Fruit fly (Drosophila melanogaster) whole organism, embryonic: ENCODE results near the gene CG5886.
A peak's percentile ranks its signal among the peaks of the same experiment; 100 is the strongest.

Experiments
- CG12155 ChIP-seq: fragments of 200-800 bp; sonication (Bioruptor generic); optimal IDR thresholded peaks from 3 replicates; lab custom pipeline; 2016; ENCODE audit warnings: missing biosample characterization, missing genetic modification characterization
- CG15073 ChIP-seq: fragments of 200-800 bp; sonication (Bioruptor generic); optimal IDR thresholded peaks from 2 replicates; lab custom pipeline; 2016; ENCODE audit warnings: missing biosample characterization, missing genetic modification characterization
- CG1602 ChIP-seq: fragments of 200-800 bp; sonication (Bioruptor generic); optimal IDR thresholded peaks from 3 replicates; lab custom pipeline; 2016; ENCODE audit warnings: missing biosample characterization, missing genetic modification characterization
- CG1603 ChIP-seq: fragments of 200-800 bp; sonication (Bioruptor generic); optimal IDR thresholded peaks from 2 replicates; lab custom pipeline; 2019; ENCODE audit warnings: missing biosample characterization, mild to moderate bottlenecking, missing genetic modification characterization, moderate library complexity
- CG16815 ChIP-seq: fragments of 200-800 bp; sonication (Bioruptor generic); optimal IDR thresholded peaks from 3 replicates; lab custom pipeline; 2017; ENCODE audit warnings: missing biosample characterization, mild to moderate bottlenecking, missing genetic modification characterization
- CG17186 ChIP-seq: fragments of 200-800 bp; sonication (Bioruptor generic); optimal IDR thresholded peaks from 3 replicates; lab custom pipeline; 2017; ENCODE audit warnings: missing biosample characterization, missing genetic modification reagents, missing genetic modification characterization
- CG17361 ChIP-seq: fragments of 200-800 bp; sonication (Bioruptor generic); IDR thresholded peaks from 3 replicates; pipeline ENCODE4 v1.3.6; 2022; ENCODE audit warnings: missing biosample characterization, missing genetic modification characterization
- CG18011 ChIP-seq: fragments of 200-800 bp; sonication (Bioruptor generic); optimal IDR thresholded peaks from 2 replicates; lab custom pipeline; 2017; ENCODE audit warnings: missing biosample characterization, missing genetic modification characterization, mild to moderate bottlenecking, moderate library complexity, missing genotype
- CG1832 ChIP-seq: fragments of 200-800 bp; sonication (Bioruptor generic); optimal IDR thresholded peaks from 2 replicates; lab custom pipeline; 2017; ENCODE audit warnings: missing biosample characterization, mild to moderate bottlenecking, missing genetic modification characterization, inconsistent platforms
- CG18764 ChIP-seq: fragments of 200-800 bp; sonication (Bioruptor generic); optimal IDR thresholded peaks from 3 replicates; lab custom pipeline; 2016; ENCODE audit warnings: missing biosample characterization, missing genetic modification characterization
- CG2116 ChIP-seq: fragments of 200-800 bp; sonication (Bioruptor generic); optimal IDR thresholded peaks from 3 replicates; lab custom pipeline; 2018; ENCODE audit warnings: missing biosample characterization, mild to moderate bottlenecking, missing genetic modification characterization
- CG2678 ChIP-seq: fragments of 200-800 bp; sonication (Bioruptor generic); optimal IDR thresholded peaks from 3 replicates; lab custom pipeline; 2019; ENCODE audit warnings: missing biosample characterization, mild to moderate bottlenecking, missing genetic modification characterization, moderate library complexity
- CG2712 ChIP-seq: fragments of 200-800 bp; optimal IDR thresholded peaks from 3 replicates; lab custom pipeline; 2019; ENCODE audit warnings: missing biosample characterization, mild to moderate bottlenecking, missing genetic modification characterization, moderate library complexity
- CG30020 ChIP-seq: fragments of 200-800 bp; optimal IDR thresholded peaks from 2 replicates; lab custom pipeline; 2019; ENCODE audit warnings: missing biosample characterization, mild to moderate bottlenecking, missing genetic modification characterization, moderate library complexity
- CG3163 ChIP-seq: fragments of 200-800 bp; sonication (Bioruptor generic); optimal IDR thresholded peaks from 3 replicates; lab custom pipeline; 2016; ENCODE audit warnings: missing biosample characterization, missing genetic modification characterization
- CG3407 ChIP-seq: fragments of 200-800 bp; sonication (Bioruptor generic); optimal IDR thresholded peaks from 2 replicates; lab custom pipeline; 2018; ENCODE audit warnings: missing biosample characterization, mild to moderate bottlenecking, missing genetic modification characterization
- CG3838 ChIP-seq: fragments of 200-800 bp; sonication (Bioruptor generic); optimal IDR thresholded peaks from 3 replicates; lab custom pipeline; 2016; ENCODE audit warnings: missing biosample characterization, missing genetic modification characterization
- CG4360 ChIP-seq: fragments of 200-800 bp; sonication (Bioruptor generic); IDR thresholded peaks from 2 replicates; pipeline ENCODE4 v1.3.6; 2022; ENCODE audit warnings: missing biosample characterization, missing genetic modification characterization
- CG4617 ChIP-seq: fragments of 200-800 bp; sonication (Bioruptor generic); optimal IDR thresholded peaks from 3 replicates; lab custom pipeline; 2016; ENCODE audit warnings: missing biosample characterization, missing genetic modification characterization, borderline replicate concordance
- CG6689 ChIP-seq: fragments of 200-800 bp; sonication (Bioruptor generic); IDR thresholded peaks from 2 replicates; pipeline ENCODE4 v1.3.6; 2022; ENCODE audit warnings: missing biosample characterization, missing genetic modification characterization
- CG8388 ChIP-seq: fragments of 200-800 bp; sonication (Bioruptor generic); optimal IDR thresholded peaks from 2 replicates; lab custom pipeline; 2019; ENCODE audit warnings: missing biosample characterization, mild to moderate bottlenecking, missing genetic modification characterization, moderate library complexity
- CG9797 ChIP-seq: fragments of 200-800 bp; sonication (Bioruptor generic); optimal IDR thresholded peaks from 3 replicates; lab custom pipeline; 2018; ENCODE audit warnings: missing biosample characterization, mild to moderate bottlenecking, missing genetic modification characterization
- Drgx ChIP-seq: fragments of 200-800 bp; sonication (Bioruptor generic); IDR thresholded peaks from 2 replicates; pipeline ENCODE4 v1.3.6; 2022; ENCODE audit warnings: missing biosample characterization, missing genetic modification characterization
- ERR ChIP-seq: fragments of 200-800 bp; sonication (Bioruptor generic); optimal IDR thresholded peaks from 2 replicates; lab custom pipeline; 2016; ENCODE audit warnings: missing biosample characterization, missing genetic modification characterization
- Ets97D ChIP-seq: fragments of 200-800 bp; sonication (Bioruptor generic); optimal IDR thresholded peaks from 3 replicates; lab custom pipeline; 2016; ENCODE audit warnings: missing biosample characterization, missing genetic modification characterization
- Fer2 ChIP-seq: fragments of 200-800 bp; sonication (Bioruptor generic); optimal IDR thresholded peaks from 2 replicates; lab custom pipeline; 2018; ENCODE audit warnings: missing biosample characterization, mild to moderate bottlenecking, missing genetic modification characterization, moderate library complexity
- Gsc ChIP-seq: fragments of 200-800 bp; sonication (Bioruptor generic); IDR thresholded peaks from 2 replicates; pipeline ENCODE4 v1.3.6; 2022; ENCODE audit warnings: missing biosample characterization, missing genetic modification characterization
- Gug ChIP-seq: fragments of 200-800 bp; sonication (Bioruptor generic); IDR thresholded peaks from 4 replicates; pipeline ENCODE4 v1.3.6; 2022; ENCODE audit warnings: missing biosample characterization, missing genetic modification characterization
- H2.0 ChIP-seq: fragments of 200-800 bp; sonication (Bioruptor generic); IDR thresholded peaks from 2 replicates; pipeline ENCODE4 v1.3.6; 2022; ENCODE audit warnings: missing biosample characterization, missing genetic modification characterization
- HLH54F ChIP-seq: fragments of 200-800 bp; sonication (Bioruptor generic); optimal IDR thresholded peaks from 3 replicates; lab custom pipeline; 2016; ENCODE audit warnings: missing biosample characterization, missing genetic modification characterization
- Hr78 ChIP-seq, 2 experiments: fragments of 200-800 bp in 1 of 2; fragments of >200 bp in 1 of 2; sonication (Bioruptor generic) in 1 of 2; optimal IDR thresholded peaks; 2 replicates each; lab custom pipeline; 2017 to 2019; ENCODE audit warnings: missing biosample characterization in 2 of 2, missing genetic modification characterization in 2 of 2, mild to moderate bottlenecking in 1 of 2, moderate library complexity in 1 of 2
- Lim3 ChIP-seq: fragments of 200-800 bp; sonication (Bioruptor generic); IDR thresholded peaks from 2 replicates; pipeline ENCODE4 v1.3.6; 2022; ENCODE audit warnings: missing biosample characterization, missing genetic modification characterization
- YL-1 ChIP-seq: fragments of 200-800 bp; sonication (Bioruptor generic); optimal IDR thresholded peaks from 3 replicates; lab custom pipeline; 2017; ENCODE audit warnings: missing biosample characterization, mild to moderate bottlenecking, missing genetic modification characterization
- ab ChIP-seq: fragments of 200-800 bp; sonication (Bioruptor generic); optimal IDR thresholded peaks from 2 replicates; lab custom pipeline; 2016; ENCODE audit warnings: missing biosample characterization, missing genetic modification characterization
- bowl ChIP-seq: fragments of 200-800 bp; sonication (Bioruptor generic); IDR thresholded peaks from 2 replicates; pipeline ENCODE4 v1.3.6; 2022; ENCODE audit warnings: missing biosample characterization, missing genetic modification characterization
- btn ChIP-seq: fragments of 200-800 bp; sonication (Bioruptor generic); optimal IDR thresholded peaks from 2 replicates; lab custom pipeline; 2016; ENCODE audit warnings: missing biosample characterization, missing genetic modification characterization
- en ChIP-seq: fragments of 200-800 bp; sonication (Bioruptor generic); optimal IDR thresholded peaks from 2 replicates; lab custom pipeline; 2016; ENCODE audit warnings: missing biosample characterization, missing genetic modification characterization
- fd3F ChIP-seq: fragments of 200-800 bp; sonication (Bioruptor generic); optimal IDR thresholded peaks from 2 replicates; lab custom pipeline; 2018; ENCODE audit warnings: missing biosample characterization, mild to moderate bottlenecking, missing genetic modification characterization, moderate library complexity
- gfzf ChIP-seq: fragments of 200-800 bp; sonication (Bioruptor generic); optimal IDR thresholded peaks from 2 replicates; lab custom pipeline; 2016; ENCODE audit warnings: missing biosample characterization, mild to moderate bottlenecking, missing genetic modification characterization, moderate library complexity
- gsb-n ChIP-seq: fragments of 200-800 bp; sonication (Bioruptor generic); optimal IDR thresholded peaks from 3 replicates; lab custom pipeline; 2018; ENCODE audit warnings: missing biosample characterization, mild to moderate bottlenecking, missing genetic modification characterization
- gt ChIP-seq: fragments of 200-800 bp; sonication (Bioruptor generic); IDR thresholded peaks from 2 replicates; pipeline ENCODE4 v1.3.6; 2022; ENCODE audit warnings: missing biosample characterization, missing genetic modification characterization
- hth ChIP-seq: fragments of >200 bp; optimal IDR thresholded peaks from 2 replicates; lab custom pipeline; 2017; ENCODE audit warnings: inconsistent platforms
- jing ChIP-seq: fragments of 200-800 bp; sonication (Bioruptor generic); optimal IDR thresholded peaks from 2 replicates; lab custom pipeline; 2018; ENCODE audit warnings: missing biosample characterization, mild to moderate bottlenecking, missing genetic modification characterization
- kah ChIP-seq: fragments of 200-800 bp; sonication (Bioruptor generic); optimal IDR thresholded peaks from 2 replicates; lab custom pipeline; 2018; ENCODE audit warnings: missing biosample characterization, mild to moderate bottlenecking, missing genetic modification characterization
- lov ChIP-seq, 2 experiments: fragments of 200-800 bp in 1 of 2; fragments of >200 bp in 1 of 2; sonication (Bioruptor generic) in 1 of 2; IDR thresholded peaks in 1 of 2; optimal IDR thresholded peaks in 1 of 2; 2 replicates in 1 of 2; 3 replicates in 1 of 2; pipeline versions ENCODE4 v1.3.6 to Lab custom; 2017 to 2022; ENCODE audit warnings: missing biosample characterization in 1 of 2, missing genetic modification characterization in 1 of 2
- nerfin-1 ChIP-seq: fragments of 200-800 bp; sonication (Bioruptor generic); optimal IDR thresholded peaks from 3 replicates; lab custom pipeline; 2019; ENCODE audit warnings: missing biosample characterization, mild to moderate bottlenecking, missing genetic modification characterization, moderate library complexity
- onecut ChIP-seq: fragments of 200-800 bp; sonication (Bioruptor generic); IDR thresholded peaks from 2 replicates; pipeline ENCODE4 v1.3.6; 2022; ENCODE audit warnings: missing biosample characterization, missing genetic modification characterization
- run ChIP-seq: fragments of 200-800 bp; sonication (Bioruptor generic); optimal IDR thresholded peaks from 3 replicates; lab custom pipeline; 2018; ENCODE audit warnings: missing biosample characterization, mild to moderate bottlenecking, missing genetic modification characterization
- sens ChIP-seq: fragments of 200-800 bp; sonication (Bioruptor generic); peaks from one replicate; lab custom pipeline; 2016; ENCODE audit warnings: missing biosample characterization, missing genetic modification characterization
- sr ChIP-seq: fragments of 200-800 bp; sonication (Bioruptor generic); IDR thresholded peaks from 3 replicates; pipeline ENCODE4 v1.3.6; 2022; ENCODE audit warnings: missing biosample characterization, missing genetic modification characterization
- unc-4 ChIP-seq: fragments of 200-800 bp; sonication (Bioruptor generic); IDR thresholded peaks from 2 replicates; pipeline ENCODE4 v1.3.6; 2022; ENCODE audit warnings: missing biosample characterization, missing genetic modification characterization; ENCODE audit not compliant: partially characterized antibody
- z ChIP-seq: fragments of 200-800 bp; sonication (Bioruptor generic); IDR thresholded peaks from 3 replicates; pipeline ENCODE4 v1.3.6; 2022; ENCODE audit warnings: missing biosample characterization, missing genetic modification characterization

Gene CG5886

dm6 chr3R:25893272-25893671, 41.8 kb downstream of the CG5886 start, which contains the start of gene CG5913 (continued):
- TF ChIP-seq CG1832 (GFP tag; lab: Kevin White, UChicago) (no peak), nerfin-1 (tag; lab: Kevin White, UChicago) (no peak), CG12155 (GFP tag; lab: Kevin White, UChicago) (no peak), CG2116 (GFP tag; lab: Kevin White, UChicago) (no peak), sr (GFP tag; lab: Robert Waterston, UW) (no peak), jing (GFP tag; lab: Kevin White, UChicago) (no peak), CG1603 (tag; lab: Kevin White, UChicago) (no peak), onecut (GFP tag; lab: Robert Waterston, UW) (no peak), Gug (GFP tag; lab: Robert Waterston, UW) (no peak), Fer2 (tag; lab: Kevin White, UChicago) (no peak), Lim3 (GFP tag; lab: Robert Waterston, UW) (no peak), H2.0 (GFP tag; lab: Robert Waterston, UW) (no peak), CG18764 (GFP tag; lab: Kevin White, UChicago) (no peak), kah (no peak), lov (optimal IDR thresholded peaks at IDR 0.05; lab: Kevin White, UChicago) (no peak), lov (GFP tag; IDR thresholded peaks at IDR 0.05; lab: Robert Waterston, UW) (no peak), CG3838 (GFP tag; lab: Kevin White, UChicago) (no peak), CG3407 (no peak), CG16815 (no peak), HLH54F (GFP tag; lab: Kevin White, UChicago) (no peak), unc-4 (GFP tag; lab: Robert Waterston, UW) (peak; percentile 22; the same call in 1 of the 2 replicates), gsb-n (tag; lab: Kevin White, UChicago) (no peak), en (no peak), run (tag; lab: Kevin White, UChicago) (no peak), CG2678 (tag; lab: Kevin White, UChicago) (no peak), CG9797 (peak; percentile 78), ab (no peak), CG1602 (no peak), CG3163 (GFP tag; lab: Kevin White, UChicago) (no peak), CG17361 (GFP tag; lab: Robert Waterston, UW) (no peak), CG18011 (no peak), CG8388 (no peak), fd3F (no peak), ERR (GFP tag; lab: Kevin White, UChicago) (no peak), gfzf (GFP tag; lab: Kevin White, UChicago) (peak; percentile 85), Gsc (GFP tag; lab: Robert Waterston, UW) (no peak), CG6689 (GFP tag; lab: Robert Waterston, UW) (no peak), Hr78 (GFP tag; optimal IDR thresholded peaks at IDR 0.05; lab: Kevin White, UChicago) (no peak), Ets97D (peak; percentile 71), CG4360 (GFP tag; lab: Robert Waterston, UW) (no peak), hth (lab: Kevin White, UChicago) (no peak), CG2712 (no peak), CG17186 (GFP tag; lab: Kevin White, UChicago) (peak; percentile 9), bowl (GFP tag; lab: Robert Waterston, UW) (no peak), CG30020 (no peak), btn (GFP tag; lab: Kevin White, UChicago) (no peak), YL-1 (GFP tag; lab: Kevin White, UChicago) (peak; percentile 54), gt (no peak), sens (GFP tag; lab: Kevin White, UChicago) (peak; percentile 20), Drgx (GFP tag; lab: Robert Waterston, UW) (no peak), CG4617 (GFP tag; lab: Kevin White, UChicago) (peak; percentile 81), CG15073 (GFP tag; lab: Kevin White, UChicago) (no peak), z (no peak)
